Worm (Caenorhabditis elegans): Measurements from ENCODE around the gene clpf-1.

DNA sequence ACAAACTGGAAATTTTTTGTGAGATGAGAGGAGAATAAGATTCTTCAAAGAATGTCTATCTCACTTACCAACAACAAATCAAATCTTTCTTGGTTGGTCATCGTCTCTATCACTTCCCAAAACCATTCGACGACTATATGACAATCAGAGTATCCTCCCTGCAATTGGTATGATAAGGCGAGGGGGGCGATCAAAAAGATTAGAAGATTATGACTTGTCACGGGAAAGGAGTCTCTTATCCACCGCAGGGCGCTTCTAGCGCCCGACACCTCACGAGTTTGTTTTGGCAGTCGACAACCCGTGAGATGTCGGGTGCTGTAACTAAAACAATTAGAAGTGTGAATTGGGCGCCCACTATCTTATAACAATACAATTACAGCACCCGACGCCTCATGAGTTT is 19.8 kb upstream of the clpf-1 start:
- TF ChIP-seq lsy-27 (tag; optimal IDR thresholded peaks at IDR 0.05; ENCODE audit: borderline replicate concordance, insufficient read depth), result no peak
- TF ChIP-seq madf-6 (GFP tag; IDR thresholded peaks at IDR 0.05), result no peak

Data from whole organism, young adult.